Fruit fly (Drosophila melanogaster) whole organism, embryonic: ENCODE results near the gene mRpL50.
A peak's percentile ranks its signal among the peaks of the same experiment; 100 is the strongest.

Source experiments
- Blimp-1 ChIP-seq: fragments of 200-800 bp; sonication (Bioruptor generic); optimal IDR thresholded peaks from 3 replicates; lab custom pipeline; 2018; ENCODE audit warnings: missing biosample characterization, missing genetic modification characterization, mild to moderate bottlenecking, moderate library complexity, missing genetic modification reagents
- CG12104 ChIP-seq: fragments of 200-800 bp; sonication (Bioruptor generic); optimal IDR thresholded peaks from 3 replicates; lab custom pipeline; 2016; ENCODE audit warnings: missing biosample characterization, missing genetic modification characterization
- CG12769 ChIP-seq: fragments of 200-800 bp; sonication (Bioruptor generic); optimal IDR thresholded peaks from 2 replicates; lab custom pipeline; 2019; ENCODE audit warnings: missing biosample characterization, mild to moderate bottlenecking, missing genetic modification characterization, moderate library complexity
- CG13296 ChIP-seq: fragments of 200-800 bp; sonication (Bioruptor generic); optimal IDR thresholded peaks from 3 replicates; lab custom pipeline; 2018; ENCODE audit warnings: missing biosample characterization, mild to moderate bottlenecking, missing genetic modification characterization
- CG13624 ChIP-seq: fragments of 200-800 bp; sonication (Bioruptor generic); optimal IDR thresholded peaks from 2 replicates; lab custom pipeline; 2016; ENCODE audit warnings: missing biosample characterization, missing genetic modification characterization
- CG16863 ChIP-seq: fragments of 200-800 bp; sonication (Bioruptor generic); optimal IDR thresholded peaks from 3 replicates; lab custom pipeline; 2016; ENCODE audit warnings: missing biosample characterization, missing genetic modification characterization
- CG17361 ChIP-seq: fragments of 200-800 bp; sonication (Bioruptor generic); IDR thresholded peaks from 3 replicates; pipeline ENCODE4 v1.3.6; 2022; ENCODE audit warnings: missing biosample characterization, missing genetic modification characterization
- CG17612 ChIP-seq: fragments of 200-800 bp; sonication (Bioruptor generic); IDR thresholded peaks from 2 replicates; pipeline ENCODE4 v1.3.6; 2022; ENCODE audit warnings: missing biosample characterization, missing genetic modification characterization
- CG18011 ChIP-seq: fragments of 200-800 bp; sonication (Bioruptor generic); optimal IDR thresholded peaks from 2 replicates; lab custom pipeline; 2017; ENCODE audit warnings: missing biosample characterization, missing genetic modification characterization, mild to moderate bottlenecking, moderate library complexity, missing genotype
- CG2202 ChIP-seq: fragments of 200-800 bp; sonication (Bioruptor generic); optimal IDR thresholded peaks from 2 replicates; lab custom pipeline; 2018; ENCODE audit warnings: missing biosample characterization, mild to moderate bottlenecking, missing genetic modification characterization
- CG30403 ChIP-seq: fragments of 200-800 bp; sonication (Bioruptor generic); optimal IDR thresholded peaks from 3 replicates; lab custom pipeline; 2016; ENCODE audit warnings: missing biosample characterization, missing genetic modification characterization
- CG31388 ChIP-seq: fragments of 200-800 bp; sonication (Bioruptor generic); optimal IDR thresholded peaks from 2 replicates; lab custom pipeline; 2016; ENCODE audit warnings: missing biosample characterization, missing genetic modification characterization
- CG34376 ChIP-seq: fragments of 200-800 bp; sonication (Bioruptor generic); optimal IDR thresholded peaks from 2 replicates; lab custom pipeline; 2018; ENCODE audit warnings: missing biosample characterization, mild to moderate bottlenecking, missing genetic modification characterization
- CG4360 ChIP-seq: fragments of 200-800 bp; sonication (Bioruptor generic); IDR thresholded peaks from 2 replicates; pipeline ENCODE4 v1.3.6; 2022; ENCODE audit warnings: missing biosample characterization, missing genetic modification characterization
- CG43689 ChIP-seq: fragments of 200-800 bp; sonication (Bioruptor generic); IDR thresholded peaks from 2 replicates; pipeline ENCODE4 v1.3.6; 2022; ENCODE audit warnings: missing biosample characterization, missing genetic modification characterization
- CG6854 ChIP-seq: fragments of 200-800 bp; sonication (Bioruptor generic); optimal IDR thresholded peaks from 3 replicates; lab custom pipeline; 2017; ENCODE audit warnings: missing biosample characterization, mild to moderate bottlenecking, missing genetic modification characterization
- CG7963 ChIP-seq: fragments of 200-800 bp; sonication (Bioruptor generic); IDR thresholded peaks from 3 replicates; pipeline ENCODE4 v1.3.6; 2022; ENCODE audit warnings: missing biosample characterization, missing genetic modification characterization; ENCODE audit not compliant: partially characterized antibody
- CG8478 ChIP-seq: fragments of >200 bp; optimal IDR thresholded peaks from 2 replicates; lab custom pipeline; 2018
- Dad ChIP-seq: fragments of 200-800 bp; sonication (Bioruptor generic); optimal IDR thresholded peaks from 3 replicates; lab custom pipeline; 2016; ENCODE audit warnings: missing biosample characterization, missing genetic modification characterization
- Dbx ChIP-seq: fragments of 200-800 bp; sonication (Bioruptor generic); IDR thresholded peaks from 3 replicates; pipeline ENCODE4 v1.3.6; 2022; ENCODE audit warnings: missing biosample characterization, missing genetic modification characterization
- Dll ChIP-seq: fragments of 200-800 bp; sonication (Bioruptor generic); IDR thresholded peaks from 4 replicates; pipeline ENCODE4 v1.3.6; 2022; ENCODE audit warnings: missing biosample characterization, missing genetic modification characterization; ENCODE audit not compliant: partially characterized antibody
- Fer3 ChIP-seq: fragments of 200-800 bp; sonication (Bioruptor generic); optimal IDR thresholded peaks from 2 replicates; lab custom pipeline; 2018; ENCODE audit warnings: missing biosample characterization, mild to moderate bottlenecking, missing genetic modification characterization, moderate library complexity
- HLH3B ChIP-seq: fragments of 200-800 bp; sonication (Bioruptor generic); IDR thresholded peaks from 2 replicates; pipeline ENCODE4 v1.3.6; 2022; ENCODE audit warnings: missing biosample characterization, missing genetic modification characterization
- Hand ChIP-seq: fragments of 200-800 bp; sonication (Bioruptor generic); optimal IDR thresholded peaks from 2 replicates; lab custom pipeline; 2017; ENCODE audit warnings: mild to moderate bottlenecking, missing biosample characterization, missing genetic modification reagents, missing genetic modification characterization
- HmgZ ChIP-seq: fragments of 200-800 bp; sonication (Bioruptor generic); optimal IDR thresholded peaks from 2 replicates; lab custom pipeline; 2018; ENCODE audit warnings: missing biosample characterization, mild to moderate bottlenecking, missing genetic modification characterization
- Lim3 ChIP-seq: fragments of 200-800 bp; sonication (Bioruptor generic); IDR thresholded peaks from 2 replicates; pipeline ENCODE4 v1.3.6; 2022; ENCODE audit warnings: missing biosample characterization, missing genetic modification characterization
- MBD-R2 ChIP-seq: fragments of 200-800 bp; sonication (Bioruptor generic); IDR thresholded peaks from 2 replicates; pipeline ENCODE4 v1.3.6; 2022; ENCODE audit warnings: missing biosample characterization, missing genetic modification characterization
- Mes4 ChIP-seq: fragments of 200-800 bp; sonication (Bioruptor generic); optimal IDR thresholded peaks from 2 replicates; lab custom pipeline; 2016; ENCODE audit warnings: missing biosample characterization, missing genetic modification characterization
- Oli ChIP-seq: fragments of 200-800 bp; sonication (Bioruptor generic); optimal IDR thresholded peaks from 2 replicates; lab custom pipeline; 2018; ENCODE audit warnings: missing biosample characterization, mild to moderate bottlenecking, missing genetic modification characterization, moderate library complexity
- Taf1 ChIP-seq: fragments of 200-800 bp; sonication (Bioruptor generic); IDR thresholded peaks from 2 replicates; pipeline ENCODE4 v1.3.6; 2022; ENCODE audit warnings: missing biosample characterization, missing genetic modification characterization
- abd-A ChIP-seq: fragments of 200-800 bp; sonication (Bioruptor generic); optimal IDR thresholded peaks from 3 replicates; lab custom pipeline; 2019; ENCODE audit warnings: missing biosample characterization, mild to moderate bottlenecking, missing genetic modification characterization, moderate library complexity
- chif ChIP-seq, 2 experiments: fragments of 200-800 bp; sonication (Bioruptor generic); optimal IDR thresholded peaks; 3 replicates each; lab custom pipeline; 2016; ENCODE audit warnings: missing biosample characterization in 2 of 2, missing genetic modification characterization in 2 of 2
- corto ChIP-seq: fragments of 200-800 bp; sonication (Bioruptor generic); optimal IDR thresholded peaks from 2 replicates; lab custom pipeline; 2016; ENCODE audit warnings: missing biosample characterization, mild to moderate bottlenecking, missing genetic modification characterization, moderate library complexity
- fd96Cb ChIP-seq: fragments of 200-800 bp; sonication (Bioruptor generic); optimal IDR thresholded peaks from 2 replicates; lab custom pipeline; 2018; ENCODE audit warnings: missing biosample characterization, mild to moderate bottlenecking, missing genetic modification characterization, moderate library complexity
- ftz-f1 ChIP-seq: fragments of 200-800 bp; sonication (Bioruptor generic); optimal IDR thresholded peaks from 2 replicates; lab custom pipeline; 2016; ENCODE audit warnings: missing biosample characterization, missing genetic modification characterization
- gcm ChIP-seq: fragments of 200-800 bp; sonication (Bioruptor generic); optimal IDR thresholded peaks from 2 replicates; lab custom pipeline; 2019; ENCODE audit warnings: missing biosample characterization, mild to moderate bottlenecking, missing genetic modification characterization, moderate library complexity
- gro ChIP-seq: fragments of 200-800 bp; sonication (Bioruptor generic); optimal IDR thresholded peaks from 2 replicates; lab custom pipeline; 2016; ENCODE audit warnings: missing biosample characterization, missing genetic modification characterization
- gsb-n ChIP-seq: fragments of 200-800 bp; sonication (Bioruptor generic); optimal IDR thresholded peaks from 3 replicates; lab custom pipeline; 2018; ENCODE audit warnings: missing biosample characterization, mild to moderate bottlenecking, missing genetic modification characterization
- ham ChIP-seq: fragments of 200-800 bp; sonication (Bioruptor generic); IDR thresholded peaks from 2 replicates; pipeline ENCODE4 v1.3.6; 2022; ENCODE audit warnings: missing biosample characterization, missing genetic modification characterization
- lov ChIP-seq, 2 experiments: fragments of 200-800 bp in 1 of 2; fragments of >200 bp in 1 of 2; sonication (Bioruptor generic) in 1 of 2; IDR thresholded peaks in 1 of 2; optimal IDR thresholded peaks in 1 of 2; 2 replicates in 1 of 2; 3 replicates in 1 of 2; pipeline versions ENCODE4 v1.3.6 to Lab custom; 2017 to 2022; ENCODE audit warnings: missing biosample characterization in 1 of 2, missing genetic modification characterization in 1 of 2
- nom ChIP-seq: fragments of 200-800 bp; sonication (Bioruptor generic); optimal IDR thresholded peaks from 2 replicates; lab custom pipeline; 2017; ENCODE audit warnings: missing biosample characterization, missing genetic modification characterization, mild to moderate bottlenecking, moderate library complexity, missing genetic modification reagents
- pho ChIP-seq: fragments of 200-800 bp; sonication (Bioruptor generic); optimal IDR thresholded peaks from 2 replicates; lab custom pipeline; 2016; ENCODE audit warnings: missing biosample characterization, missing genetic modification characterization
- phol ChIP-seq: fragments of 200-800 bp; sonication (Bioruptor generic); optimal IDR thresholded peaks from 3 replicates; lab custom pipeline; 2018; ENCODE audit warnings: missing biosample characterization, mild to moderate bottlenecking, missing genetic modification characterization, moderate library complexity
- rib ChIP-seq: fragments of 200-800 bp; sonication (Bioruptor generic); IDR thresholded peaks from 2 replicates; pipeline ENCODE4 v1.3.6; 2022; ENCODE audit warnings: missing biosample characterization, missing genetic modification characterization
- ro ChIP-seq: fragments of 200-800 bp; sonication (Bioruptor generic); IDR thresholded peaks from 2 replicates; pipeline ENCODE4 v1.3.6; 2022; ENCODE audit warnings: missing biosample characterization, missing genetic modification characterization
- so ChIP-seq: fragments of 200-800 bp; sonication (Bioruptor generic); IDR thresholded peaks from 3 replicates; pipeline ENCODE4 v1.3.6; 2022; ENCODE audit warnings: missing biosample characterization, missing genetic modification characterization
- sug ChIP-seq: fragments of 200-800 bp; optimal IDR thresholded peaks from 2 replicates; lab custom pipeline; 2019; ENCODE audit warnings: missing biosample characterization, mild to moderate bottlenecking, missing genetic modification characterization, moderate library complexity
- tio ChIP-seq: fragments of 200-800 bp; sonication (Bioruptor generic); optimal IDR thresholded peaks from 2 replicates; lab custom pipeline; 2017; ENCODE audit warnings: missing biosample characterization, missing genetic modification characterization, inconsistent platforms
- trem ChIP-seq: fragments of 200-800 bp; optimal IDR thresholded peaks from 3 replicates; lab custom pipeline; 2019; ENCODE audit warnings: missing biosample characterization, mild to moderate bottlenecking, missing genetic modification characterization, moderate library complexity
- z ChIP-seq: fragments of 200-800 bp; sonication (Bioruptor generic); IDR thresholded peaks from 3 replicates; pipeline ENCODE4 v1.3.6; 2022; ENCODE audit warnings: missing biosample characterization, missing genetic modification characterization

Gene mRpL50

dm6 chr3L:7243775-7244438 lies at the start of gene mRpL50, which contains the start of gene mei-P22 (continued):
- no peak for TF ChIP-seq abd-A (tag; lab: Kevin White, UChicago)
- TF ChIP-seq CG6854 = no peak
- no peak for TF ChIP-seq z (GFP tag; lab: Robert Waterston, UW)
- no peak for TF ChIP-seq Mes4 (GFP tag; lab: Kevin White, UChicago)
- no peak for TF ChIP-seq CG7963 (GFP tag; lab: Robert Waterston, UW)
- TF ChIP-seq MBD-R2 (GFP tag; lab: Robert Waterston, UW) = peak; percentile 87
- TF ChIP-seq sug = peak; percentile 27
- TF ChIP-seq CG13296 = no peak
- TF ChIP-seq chif (GFP tag; optimal IDR thresholded peaks at IDR 0.05; lab: Kevin White, UChicago) = peak in 1 of 2 experiments; percentile 23
- no peak for TF ChIP-seq gro (GFP tag; lab: Kevin White, UChicago)
- no peak for TF ChIP-seq CG17612 (GFP tag; lab: Robert Waterston, UW)
- TF ChIP-seq corto = no peak
- no peak for TF ChIP-seq so (GFP tag; lab: Robert Waterston, UW)
- TF ChIP-seq lov (optimal IDR thresholded peaks at IDR 0.05; lab: Kevin White, UChicago) = no peak
- TF ChIP-seq lov (GFP tag; IDR thresholded peaks at IDR 0.05; lab: Robert Waterston, UW) = no peak
- TF ChIP-seq trem (tag; lab: Kevin White, UChicago) = peak; percentile 40
- TF ChIP-seq Dad (GFP tag; lab: Kevin White, UChicago) = no peak
- TF ChIP-seq CG2202 (tag; lab: Kevin White, UChicago) = no peak
- no peak for TF ChIP-seq tio (GFP tag; lab: Kevin White, UChicago)
- TF ChIP-seq CG18011 (GFP tag; lab: Kevin White, UChicago) = no peak
- peak; percentile 27 for TF ChIP-seq CG30403 (GFP tag; lab: Kevin White, UChicago)
- 0 out of 3 replicates have a peak, but pooled peaks have one; percentile 20 for TF ChIP-seq CG17361
- no peak for TF ChIP-seq Oli
- TF ChIP-seq ham (GFP tag; lab: Robert Waterston, UW) = no peak
- TF ChIP-seq fd96Cb (tag; lab: Kevin White, UChicago) = no peak
- TF ChIP-seq CG12104 (GFP tag; lab: Kevin White, UChicago) = no peak
- no peak for TF ChIP-seq gsb-n (tag; lab: Kevin White, UChicago)
- no peak for TF ChIP-seq CG12769 (tag; lab: Kevin White, UChicago)
- TF ChIP-seq Taf1 (GFP tag; lab: Robert Waterston, UW) = no peak
- no peak for TF ChIP-seq Fer3 (tag; lab: Kevin White, UChicago)
- no peak for TF ChIP-seq Dbx (GFP tag; lab: Robert Waterston, UW)
- no peak for TF ChIP-seq CG43689 (GFP tag; lab: Robert Waterston, UW)
- no peak for TF ChIP-seq Lim3 (GFP tag; lab: Robert Waterston, UW)
- TF ChIP-seq CG13624 (GFP tag; lab: Kevin White, UChicago) = peak; percentile 4
- no peak for TF ChIP-seq CG34376 (GFP tag; lab: Kevin White, UChicago)
- TF ChIP-seq HmgZ = peak; percentile 51
- TF ChIP-seq nom = no peak
- TF ChIP-seq rib (GFP tag; lab: Robert Waterston, UW) = no peak
- TF ChIP-seq gcm (GFP tag; lab: Kevin White, UChicago) = no peak
- TF ChIP-seq ftz-f1 (GFP tag; lab: Kevin White, UChicago) = no peak
- no peak for TF ChIP-seq Dll (GFP tag; lab: Robert Waterston, UW)
- no peak for TF ChIP-seq CG4360
- TF ChIP-seq Hand (GFP tag; lab: Kevin White, UChicago) = no peak
- no peak for TF ChIP-seq HLH3B (GFP tag; lab: Robert Waterston, UW)
- no peak for TF ChIP-seq CG8478 (lab: Kevin White, UChicago)
- TF ChIP-seq Blimp-1 (GFP tag; lab: Kevin White, UChicago) = no peak
- no peak for TF ChIP-seq CG16863
- no peak for TF ChIP-seq CG31388 (GFP tag; lab: Kevin White, UChicago)
- TF ChIP-seq ro (GFP tag; lab: Robert Waterston, UW) = no peak
- TF ChIP-seq phol = peak; percentile 45
- TF ChIP-seq pho (GFP tag; lab: Kevin White, UChicago) = no peak
